Worm (Caenorhabditis elegans) whole organism, L4 larva: Measurements from ENCODE around the gene F58F6.6.

ENCODE experiments used
- ZK546.5 ChIP-seq, 2 experiments: sonication (generic microtip); optimal IDR thresholded peaks; 2 replicates each; lab custom pipeline; 2017; ENCODE audit warnings: missing biosample characterization in 2 of 2, missing genetic modification characterization in 2 of 2
- nhr-25 ChIP-seq: sonication (generic microtip); optimal IDR thresholded peaks from 2 replicates; lab custom pipeline; 2017; ENCODE audit warnings: missing genetic modification characterization, mild to moderate bottlenecking, missing compliant biosample characterization, antibody characterized with exemption, moderate library complexity, borderline replicate concordance; ENCODE audit not compliant: insufficient read depth
- nhr-42 ChIP-seq: fragments of 200-800 bp; sonication (Bioruptor generic); IDR thresholded peaks from 2 replicates; pipeline ENCODE4 v1.3.6; 2022; ENCODE audit warnings: missing genetic modification characterization, missing compliant biosample characterization

- TF ChIP-seq nhr-42 (GFP tag; lab: Robert Waterston, UW) (no peak), nhr-25 (tag; lab: Kevin White, UChicago) (no peak), ZK546.5 (tag; optimal IDR thresholded peaks at IDR 0.05; lab: Kevin White, UChicago) (no peak)
Observed at ce11 chrIV:1391446-1391845, 50.6 kb downstream of the F58F6.6 start.
